Fruit fly (Drosophila melanogaster): ENCODE measurements around the gene Ocho.

- TF ChIP-seq rn (GFP tag; IDR thresholded peaks at IDR 0.05) (no peak), CG9948 (tag; optimal IDR thresholded peaks at IDR 0.05) (no peak), Ets98B (GFP tag; IDR thresholded peaks at IDR 0.05) (no peak), CG34367 (tag; optimal IDR thresholded peaks at IDR 0.05) (no peak), D1 (tag; optimal IDR thresholded peaks at IDR 0.05) (no peak), CG12605 (GFP tag; IDR thresholded peaks at IDR 0.05) (no peak), CG8159 (tag; optimal IDR thresholded peaks at IDR 0.05) (no peak), Pif1B (GFP tag; optimal IDR thresholded peaks at IDR 0.05) (peak; percentile 3), CG17806 (tag; optimal IDR thresholded peaks at IDR 0.05) (no peak), CG14655 (GFP tag; optimal IDR thresholded peaks at IDR 0.05) (no peak), fd96Ca (GFP tag; IDR thresholded peaks at IDR 0.05) (no peak), gl (tag; optimal IDR thresholded peaks at IDR 0.05) (no peak), EcR (GFP tag; optimal IDR thresholded peaks at IDR 0.05) (peak; percentile 30)
Observed at dm6 chr3L:14969171-14969570, 5.5 kb upstream of the Ocho start, which contains the start of gene Tom.
